Fruit fly (Drosophila melanogaster): ENCODE data around the gene spi.
A peak's percentile ranks its signal among the peaks of the same experiment; 100 is the strongest.

The spi gene

DNA sequence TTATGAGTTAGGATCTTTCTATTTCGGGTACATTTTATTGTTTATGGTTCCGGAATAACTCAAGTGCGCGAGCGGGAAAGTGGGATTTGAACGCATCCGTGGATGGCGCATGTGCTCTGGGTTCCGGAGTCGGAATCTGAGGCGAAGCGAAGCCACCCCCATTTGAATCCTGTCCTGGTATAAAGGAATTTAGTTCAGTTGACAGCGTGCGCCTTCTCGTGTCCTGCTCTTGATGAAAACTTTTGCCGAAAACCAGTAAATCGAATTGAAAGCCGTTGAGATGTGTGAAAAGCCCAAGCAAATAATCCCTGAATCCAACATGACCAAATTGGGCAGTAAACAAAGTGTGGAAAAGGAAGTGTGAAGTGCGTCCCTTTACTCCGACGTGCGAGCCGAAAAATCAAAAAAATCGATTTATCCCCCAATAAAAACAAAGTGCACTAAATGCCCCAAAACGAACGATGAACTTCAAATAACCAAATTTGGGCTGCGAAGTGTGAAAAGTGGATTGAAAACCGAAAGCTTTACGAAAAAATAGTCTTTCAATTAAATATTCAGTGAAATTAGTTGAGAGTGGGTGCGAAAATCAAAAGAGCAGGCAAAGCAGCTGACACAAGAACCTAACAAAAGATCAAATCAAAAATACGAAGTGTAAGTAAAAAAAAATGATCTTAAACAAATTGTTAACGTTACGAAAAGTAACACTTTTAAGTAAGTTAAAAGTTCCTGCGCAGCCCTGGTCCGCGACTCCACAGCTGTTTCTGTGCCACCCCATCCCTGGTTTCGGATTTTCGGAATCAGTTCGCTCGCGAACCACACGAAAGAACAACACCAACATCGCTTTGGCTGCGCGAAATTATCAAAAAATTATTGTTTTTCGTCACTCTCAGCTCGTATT lies 9.6 kb upstream of the spi start, which contains the start of gene Lar (continued):
- TF ChIP-seq pan (optimal IDR thresholded peaks at IDR 0.05) (no peak), pan (GFP tag; optimal IDR thresholded peaks at IDR 0.05 in 1 of 2, IDR thresholded peaks at IDR 0.05 in 1 of 2) (peak in 1 of 2 experiments; percentile 73), dmrt99B (tag; optimal IDR thresholded peaks at IDR 0.05) (peak; percentile 45), CG31224 (GFP tag; IDR thresholded peaks at IDR 0.05) (no peak), CG10543 (GFP tag; optimal IDR thresholded peaks at IDR 0.05) (peak; percentile 78), pfk (GFP tag; optimal IDR thresholded peaks at IDR 0.05) (no peak), Dll (GFP tag; IDR thresholded peaks at IDR 0.05; ENCODE audit: partially characterized antibody) (peak; percentile 30; the same call in 1 of the 4 replicates), Sox102F (GFP tag; optimal IDR thresholded peaks at IDR 0.05) (peak; percentile 58), CG11093 (GFP tag; IDR thresholded peaks at IDR 0.05) (no peak), CG12769 (tag; optimal IDR thresholded peaks at IDR 0.05) (peak; percentile 40), CG2129 (GFP tag; IDR thresholded peaks at IDR 0.05; ENCODE audit: partially characterized antibody) (no peak), CG8359 (GFP tag; optimal IDR thresholded peaks at IDR 0.05; ENCODE audit: borderline replicate concordance) (peak; percentile 23), CG7963 (GFP tag; IDR thresholded peaks at IDR 0.05; ENCODE audit: partially characterized antibody) (no peak), Nf-YC (tag; optimal IDR thresholded peaks at IDR 0.05) (peak; percentile 60), salm (tag; optimal IDR thresholded peaks at IDR 0.05) (no peak), gcm2 (GFP tag; optimal IDR thresholded peaks at IDR 0.05) (peak; percentile 47), ERR (GFP tag; optimal IDR thresholded peaks at IDR 0.05) (peak; percentile 32), crp (GFP tag; optimal IDR thresholded peaks at IDR 0.05) (peak; percentile 84 to 96), CG15011 (GFP tag; optimal IDR thresholded peaks at IDR 0.05) (no peak), CG12659 (GFP tag; optimal IDR thresholded peaks at IDR 0.05) (peak; percentile 84), slbo (GFP tag; IDR thresholded peaks at IDR 0.05) (peak; percentile 78), TFAM (GFP tag; optimal IDR thresholded peaks at IDR 0.05) (no peak), eyg (GFP tag; optimal IDR thresholded peaks at IDR 0.05) (peak; percentile 59), CG32532 (GFP tag; IDR thresholded peaks at IDR 0.05) (peak; percentile 78), Neu2 (GFP tag; optimal IDR thresholded peaks at IDR 0.05; ENCODE audit: borderline replicate concordance) (no peak), CG12942 (GFP tag; optimal IDR thresholded peaks at IDR 0.05) (peak; percentile 5), Bdp1 (GFP tag; optimal IDR thresholded peaks at IDR 0.05) (peak; percentile 42), odd (GFP tag; optimal IDR thresholded peaks at IDR 0.05) (peak; percentile 8), cas (GFP tag; IDR thresholded peaks at IDR 0.05) (0 out of 2 replicates have a peak, but pooled peaks have one; percentile 17), Fer1 (GFP tag; optimal IDR thresholded peaks at IDR 0.05) (peak; percentile 57), CG16779 (GFP tag; IDR thresholded peaks at IDR 0.05) (no peak), insv (GFP tag; optimal IDR thresholded peaks at IDR 0.05) (peak in 1 of 2 experiments; percentile 36), caup (GFP tag; optimal IDR thresholded peaks at IDR 0.05; ENCODE audit: severe bottlenecking) (peak; percentile 57), ci (GFP tag; IDR thresholded peaks at IDR 0.05) (peak; percentile 78), Gug (GFP tag; IDR thresholded peaks at IDR 0.05) (peak; percentile 47; the same call in 2 of the 4 replicates), Ada2b (GFP tag; IDR thresholded peaks at IDR 0.05) (0 out of 2 replicates have a peak, but pooled peaks have one; percentile 24), CG6765 (GFP tag; optimal IDR thresholded peaks at IDR 0.05) (peak; percentile 50), CG10959 (GFP tag; IDR thresholded peaks at IDR 0.05) (no peak), Atf-2 (GFP tag; optimal IDR thresholded peaks at IDR 0.05) (peak; percentile 21), CG10366 (GFP tag; IDR thresholded peaks at IDR 0.05) (peak; percentile 73; the same call in 1 of the 2 replicates), ken (GFP tag; IDR thresholded peaks at IDR 0.05) (0 out of 3 replicates have a peak, but pooled peaks have one; percentile 18), YL-1 (GFP tag; optimal IDR thresholded peaks at IDR 0.05) (peak; percentile 15), CG13424 (tag; optimal IDR thresholded peaks at IDR 0.05) (peak; percentile 66), CG4360 (GFP tag; IDR thresholded peaks at IDR 0.05) (no peak), CG2120 (GFP tag; optimal IDR thresholded peaks at IDR 0.05) (peak; percentile 86), twi (tag; optimal IDR thresholded peaks at IDR 0.05) (no peak), CG12071 (GFP tag; optimal IDR thresholded peaks at IDR 0.05) (no peak), Ets65A (GFP tag) (peak; percentile 88)
